Fruit fly (Drosophila melanogaster): ENCODE measurements around the gene CG32071.
"Not testable (repeated sequence)": the region's sequence is repeated elsewhere in the genome, so short reads cannot be mapped to it uniquely, and the experiment has no call there.

The CG32071 gene

dm6 chr3L:11103773-11104172 is at the start of gene CG32071:
Gene CG32071, minus strand, starts transcription at chr3L:11103873.
- TF ChIP-seq CG17801 (GFP tag; optimal IDR thresholded peaks at IDR 0.05; ENCODE audit: partially characterized antibody), result no peak

- no peak for TF ChIP-seq CG17801 (GFP tag; optimal IDR thresholded peaks at IDR 0.05; ENCODE audit: partially characterized antibody)
Observed at dm6 chr3L:11150735-11151287, 47.1 kb upstream of the CG32071 start, which contains the start of gene CG6216. Gene CG6216, minus strand, starts transcription at chr3L:11150785.

- TF ChIP-seq CG17801 (GFP tag; optimal IDR thresholded peaks at IDR 0.05; ENCODE audit: partially characterized antibody), result no peak
Observed at dm6 chr3L:11148478-11149251, 45.0 kb upstream of the CG32071 start.

- TF ChIP-seq CG17801 (GFP tag; optimal IDR thresholded peaks at IDR 0.05; ENCODE audit: partially characterized antibody), result no peak
Observed at dm6 chr3L:11147675-11148074, 44.0 kb upstream of the CG32071 start.

dm6 chr3L:11145065-11145464 is 41.4 kb upstream of the CG32071 start:
- no peak for TF ChIP-seq CG17801 (GFP tag; optimal IDR thresholded peaks at IDR 0.05; ENCODE audit: partially characterized antibody)

dm6 chr3L:11138862-11139261 is 35.2 kb upstream of the CG32071 start:
- no peak for TF ChIP-seq CG17801 (GFP tag; optimal IDR thresholded peaks at IDR 0.05; ENCODE audit: partially characterized antibody)

dm6 chr3L:11136349-11136748 is 32.7 kb upstream of the CG32071 start:
- TF ChIP-seq CG17801 (GFP tag; optimal IDR thresholded peaks at IDR 0.05; ENCODE audit: partially characterized antibody), result no peak

dm6 chr3L:11135846-11136245 is 32.2 kb upstream of the CG32071 start, which contains the start of gene IRSp53:
Gene IRSp53, plus strand, starts transcription at chr3L:11136049.
- no peak for TF ChIP-seq CG17801 (GFP tag; optimal IDR thresholded peaks at IDR 0.05; ENCODE audit: partially characterized antibody)

dm6 chr3L:11134886-11135285 is 31.2 kb upstream of the CG32071 start, which contains the start of gene CG14143:
Gene CG14143, plus strand, starts transcription at chr3L:11134987.
- not testable (repeated sequence) for TF ChIP-seq CG17801 (GFP tag; optimal IDR thresholded peaks at IDR 0.05; ENCODE audit: partially characterized antibody)

dm6 chr3L:11132055-11132454 is 28.4 kb upstream of the CG32071 start, which contains the start of gene CG32074:
Gene CG32074, minus strand, starts transcription at chr3L:11132322.
- not testable (repeated sequence) for TF ChIP-seq CG17801 (GFP tag; optimal IDR thresholded peaks at IDR 0.05; ENCODE audit: partially characterized antibody)

- TF ChIP-seq CG17801 (GFP tag; optimal IDR thresholded peaks at IDR 0.05; ENCODE audit: partially characterized antibody), result no peak
Observed at dm6 chr3L:11130535-11130934, 26.9 kb upstream of the CG32071 start, which contains the start of gene nol. Gene nol, plus strand, starts transcription at chr3L:11130835.

dm6 chr3L:11125636-11126532 is 22.2 kb upstream of the CG32071 start:
- peak; percentile 72 for TF ChIP-seq CG17801 (GFP tag; optimal IDR thresholded peaks at IDR 0.05; ENCODE audit: partially characterized antibody)

dm6 chr3L:11124841-11125240 is 21.2 kb upstream of the CG32071 start:
- TF ChIP-seq CG17801 (GFP tag; optimal IDR thresholded peaks at IDR 0.05; ENCODE audit: partially characterized antibody), result no peak

dm6 chr3L:11124439-11124838 is 20.8 kb upstream of the CG32071 start:
- TF ChIP-seq CG17801 (GFP tag; optimal IDR thresholded peaks at IDR 0.05; ENCODE audit: partially characterized antibody), result no peak

- TF ChIP-seq CG17801 (GFP tag; optimal IDR thresholded peaks at IDR 0.05; ENCODE audit: partially characterized antibody), result no peak
Observed at dm6 chr3L:11123598-11124284, 20.1 kb upstream of the CG32071 start.
